Worm (Caenorhabditis elegans): ENCODE measurements around the gene glc-3.

DNA sequence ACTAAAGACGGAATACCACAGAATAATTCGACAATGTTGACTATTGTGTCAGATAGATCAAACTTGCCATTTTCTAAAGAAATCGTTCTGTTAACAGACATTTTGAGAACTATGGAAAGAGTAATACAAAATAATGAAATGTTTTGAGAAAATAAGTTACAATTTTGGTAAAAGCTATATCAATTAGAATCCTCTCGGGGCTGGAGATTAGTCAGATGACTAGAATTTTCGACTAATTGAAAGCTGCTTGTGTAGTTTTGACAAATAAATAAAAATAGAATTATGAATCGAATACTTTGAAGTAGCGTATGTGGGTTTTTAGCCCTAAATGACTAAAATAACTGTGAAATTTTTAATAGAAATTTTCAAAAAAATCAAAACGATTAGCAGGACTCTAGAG, 31.4 kb upstream of the glc-3 start, which contains the start of gene srg-65:
- TF ChIP-seq flt-1 (GFP tag; IDR thresholded peaks at IDR 0.05) (no peak), klf-2 (GFP tag; conservative IDR thresholded peaks at IDR 0.05) (no peak), med-1 (GFP tag; optimal IDR thresholded peaks at IDR 0.05; ENCODE audit: insufficient read depth) (no peak), tab-1 (GFP tag; IDR thresholded peaks at IDR 0.05) (no peak), ztf-29 (GFP tag; IDR thresholded peaks at IDR 0.05) (no peak), ref-1 (GFP tag; conservative IDR thresholded peaks at IDR 0.05) (no peak), cog-1 (tag; optimal IDR thresholded peaks at IDR 0.05) (no peak), T22C8.4 (GFP tag; IDR thresholded peaks at IDR 0.05) (no peak), ztf-23 (GFP tag; IDR thresholded peaks at IDR 0.05) (no peak)
